Fruit fly (Drosophila melanogaster) Kc167 (cell line): ENCODE measurements around the gene sit.

Experiments used
- Myc ChIP-seq: fragments of >200 bp; optimal IDR thresholded peaks from 2 replicates; lab custom pipeline; 2017; ENCODE audit warnings: missing external identifiers
- Sin3A ChIP-seq: fragments of >200 bp; optimal IDR thresholded peaks from 2 replicates; lab custom pipeline; 2018; ENCODE audit warnings: missing external identifiers
- h ChIP-seq: fragments of >200 bp; optimal IDR thresholded peaks from 3 replicates; lab custom pipeline; 2018; ENCODE audit warnings: missing external identifiers
- insv ChIP-seq: fragments of >200 bp; optimal IDR thresholded peaks from 3 replicates; lab custom pipeline; 2018; ENCODE audit warnings: missing external identifiers
- psq ChIP-seq: fragments of >200 bp; optimal IDR thresholded peaks from 2 replicates; lab custom pipeline; 2017; ENCODE audit warnings: missing external identifiers
- ttk ChIP-seq: sonication (Bioruptor generic); optimal IDR thresholded peaks from 2 replicates; lab custom pipeline; 2017; ENCODE audit warnings: missing external identifiers

The sit gene

DNA sequence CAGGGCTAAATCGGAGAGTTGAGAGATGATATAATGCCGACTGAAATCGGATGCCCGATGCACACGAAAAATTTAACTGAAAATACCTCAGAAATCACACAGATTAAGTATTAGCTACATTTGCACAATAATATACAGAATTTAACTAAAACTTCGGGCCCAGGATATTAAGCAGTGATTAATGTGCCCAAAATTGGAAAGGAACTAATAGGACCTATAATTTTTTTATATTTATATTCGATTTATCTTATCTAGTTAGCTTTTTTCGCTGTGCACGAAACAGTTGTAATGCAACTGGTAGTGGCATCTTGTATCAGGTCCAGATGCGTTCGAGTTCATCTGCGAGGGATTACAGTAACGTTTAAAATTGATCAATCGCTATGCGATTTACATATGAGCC lies 23.5 kb downstream of the sit start:
- no peak for TF ChIP-seq psq (lab: Kevin White, UChicago)
- TF ChIP-seq h = no peak
- no peak for TF ChIP-seq ttk (lab: Kevin White, UChicago)
- no peak for TF ChIP-seq insv (lab: Kevin White, UChicago)

dm6 chr3R:22536504-22537423 lies 25.6 kb downstream of the sit start:
- TF ChIP-seq Sin3A (lab: Kevin White, UChicago) (no peak), Myc (lab: Kevin White, UChicago) (no peak), ttk (lab: Kevin White, UChicago) (no peak), h (no peak), psq (lab: Kevin White, UChicago) (no peak), insv (lab: Kevin White, UChicago) (no peak)

DNA sequence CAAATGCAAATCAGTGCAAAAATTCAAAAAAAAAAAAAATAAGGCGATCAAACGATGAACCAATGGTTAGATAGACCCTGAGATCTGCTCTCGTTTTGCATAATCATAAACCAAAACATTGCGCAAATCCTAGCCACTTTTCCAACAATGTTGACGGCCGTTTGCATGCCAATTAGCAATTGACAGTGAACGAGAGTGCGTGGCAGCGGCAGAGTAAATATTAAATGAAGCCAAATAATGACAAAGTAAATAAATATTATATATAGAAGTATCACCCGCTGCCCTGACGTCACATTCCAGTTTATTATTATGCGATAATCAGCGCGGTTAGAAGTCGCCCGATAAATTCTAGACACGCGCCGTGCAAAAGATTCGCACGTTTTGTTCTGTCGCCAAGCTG lies 26.4 kb downstream of the sit start:
- no peak for TF ChIP-seq insv (lab: Kevin White, UChicago)
- no peak for TF ChIP-seq h
- TF ChIP-seq Sin3A (lab: Kevin White, UChicago) = no peak
- no peak for TF ChIP-seq Myc (lab: Kevin White, UChicago)
- TF ChIP-seq psq (lab: Kevin White, UChicago) = no peak

dm6 chr3R:22533973-22534931 lies 28.1 kb downstream of the sit start:
- TF ChIP-seq h (no peak), psq (lab: Kevin White, UChicago) (no peak), Sin3A (lab: Kevin White, UChicago) (no peak), Myc (lab: Kevin White, UChicago) (no peak), ttk (lab: Kevin White, UChicago) (no peak), insv (lab: Kevin White, UChicago) (no peak)

DNA sequence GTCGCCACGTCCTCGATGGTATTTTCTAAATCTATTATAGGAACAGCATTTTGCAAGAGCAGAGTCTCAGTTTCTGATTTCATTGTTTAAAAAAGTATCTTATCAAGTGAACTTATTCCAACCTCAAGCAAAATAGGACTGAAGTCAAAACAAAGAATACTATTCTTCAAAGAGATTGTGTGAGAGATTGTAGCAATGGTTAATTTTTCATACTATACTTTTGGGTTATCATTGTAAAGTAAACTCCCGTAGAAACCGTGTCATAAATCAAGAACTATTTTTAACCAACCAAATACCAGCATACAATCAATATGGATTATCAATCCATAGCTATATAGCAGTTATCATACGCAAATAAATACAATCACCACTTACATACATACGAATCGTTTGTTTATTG lies 30.6 kb downstream of the sit start, which contains the start of gene CG33093:
Gene CG33093 (minus strand): TSS at position 122 of the 400 bp plus-strand sequence.
- TF ChIP-seq h (no peak), insv (lab: Kevin White, UChicago) (no peak), ttk (lab: Kevin White, UChicago) (no peak), Sin3A (lab: Kevin White, UChicago) (no peak), psq (lab: Kevin White, UChicago) (no peak), Myc (lab: Kevin White, UChicago) (no peak)

DNA sequence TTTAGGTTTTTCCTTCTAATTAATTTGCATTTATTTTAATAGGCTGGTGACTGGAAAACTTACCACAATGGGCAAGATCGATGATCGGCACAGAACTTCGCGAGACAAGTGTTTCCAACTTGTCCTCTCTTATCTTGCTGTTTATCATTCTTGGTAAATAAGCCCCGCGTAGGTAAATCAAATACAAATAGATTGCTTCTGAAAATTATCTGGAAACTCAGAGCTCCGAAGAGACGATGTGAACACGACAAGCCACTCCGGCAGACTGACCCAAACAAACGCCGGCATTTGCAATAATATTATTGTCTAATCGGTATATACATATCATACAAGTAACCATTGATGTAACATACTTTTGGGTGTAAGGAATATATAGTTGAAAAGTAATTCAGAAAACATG lies 32.1 kb downstream of the sit start, which contains the start of gene CG33099:
Gene CG33099 (minus strand): TSS at position 268 of the 400 bp plus-strand sequence.
- no peak for TF ChIP-seq ttk (lab: Kevin White, UChicago)
- no peak for TF ChIP-seq Myc (lab: Kevin White, UChicago)
- no peak for TF ChIP-seq Sin3A (lab: Kevin White, UChicago)
- no peak for TF ChIP-seq psq (lab: Kevin White, UChicago)
- TF ChIP-seq insv (lab: Kevin White, UChicago) = no peak
- TF ChIP-seq h = no peak

dm6 chr3R:22528264-22529158 lies 33.9 kb downstream of the sit start, which contains the start of gene CG5346:
Gene CG5346 (minus strand): TSS chr3R:22528663.
- TF ChIP-seq psq (lab: Kevin White, UChicago) = no peak
- TF ChIP-seq h = no peak
- no peak for TF ChIP-seq insv (lab: Kevin White, UChicago)
- no peak for TF ChIP-seq Myc (lab: Kevin White, UChicago)
- TF ChIP-seq Sin3A (lab: Kevin White, UChicago) = no peak
- TF ChIP-seq ttk (lab: Kevin White, UChicago) = no peak

- TF ChIP-seq psq (lab: Kevin White, UChicago) (no peak), Myc (lab: Kevin White, UChicago) (no peak), Sin3A (lab: Kevin White, UChicago) (no peak), ttk (lab: Kevin White, UChicago) (no peak), insv (lab: Kevin White, UChicago) (no peak), h (no peak)
These were observed 34.7 kb downstream of the sit start for dm6 chr3R:22527636-22528148.

DNA sequence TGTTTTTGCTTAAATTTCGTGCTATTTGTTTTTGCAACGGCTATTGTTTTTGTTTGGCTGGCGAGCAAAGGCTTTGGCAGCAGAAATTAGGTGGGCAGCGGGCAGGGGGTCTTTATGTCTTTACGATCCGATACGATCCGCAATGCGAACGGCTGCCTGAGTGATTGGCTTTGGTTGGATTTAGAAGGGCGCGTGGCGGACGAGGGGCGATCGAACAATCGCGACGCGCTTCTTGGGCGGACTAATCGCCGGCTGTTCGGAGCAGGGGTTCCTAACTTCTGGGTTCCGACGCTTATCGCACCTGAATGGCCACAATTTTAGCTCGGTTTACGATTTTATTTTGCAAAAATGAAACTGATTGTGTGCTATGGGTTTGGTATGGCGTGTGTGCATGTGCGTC lies 35.2 kb downstream of the sit start:
- no peak for TF ChIP-seq insv (lab: Kevin White, UChicago)
- TF ChIP-seq psq (lab: Kevin White, UChicago) = no peak
- no peak for TF ChIP-seq ttk (lab: Kevin White, UChicago)
- TF ChIP-seq h = no peak
- no peak for TF ChIP-seq Sin3A (lab: Kevin White, UChicago)
- TF ChIP-seq Myc (lab: Kevin White, UChicago) = no peak

DNA sequence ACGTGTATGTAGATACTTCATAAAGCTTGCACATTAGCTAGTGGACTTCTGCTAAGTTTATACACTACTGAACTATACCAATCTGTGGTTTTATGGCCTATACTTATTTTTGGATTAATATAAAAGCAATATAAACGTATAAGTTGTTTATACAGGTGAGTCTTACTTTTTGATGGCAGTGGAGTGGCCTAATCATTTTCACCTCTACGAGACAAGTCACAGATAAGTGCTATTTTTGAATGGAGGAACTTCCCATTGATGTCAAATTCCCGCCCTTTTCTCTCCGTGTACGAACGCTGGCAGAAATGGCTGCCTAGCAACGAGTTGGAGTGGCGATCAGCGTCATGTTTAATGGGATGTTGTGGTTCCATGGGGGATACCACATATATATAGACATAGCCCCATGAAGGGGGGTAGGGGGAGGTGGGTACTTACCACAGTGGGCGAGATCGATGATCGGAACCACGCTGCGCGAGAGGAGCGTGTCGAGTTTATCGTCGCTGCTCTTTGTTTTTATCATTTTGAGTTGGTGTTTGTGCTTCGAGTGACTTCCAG lies 35.9 kb downstream of the sit start:
- TF ChIP-seq psq (lab: Kevin White, UChicago) (no peak), h (no peak), Sin3A (lab: Kevin White, UChicago) (no peak), insv (lab: Kevin White, UChicago) (no peak), ttk (lab: Kevin White, UChicago) (no peak), Myc (lab: Kevin White, UChicago) (no peak)
